Fruit fly (Drosophila melanogaster): ENCODE results near the gene NimC4.

The NimC4 gene

dm6 chr2L:14024051-14024745 lies 23.2 kb upstream of the NimC4 start (continued):
- TF ChIP-seq CG32532 (GFP tag; IDR thresholded peaks at IDR 0.05) (peak; percentile 88), lmd (GFP tag; IDR thresholded peaks at IDR 0.05) (peak; percentile 89), tll (GFP tag; optimal IDR thresholded peaks at IDR 0.05) (peak in 1 of 2 experiments; percentile 89), Six4 (GFP tag; optimal IDR thresholded peaks at IDR 0.05) (peak; percentile 99), CG33213 (GFP tag; optimal IDR thresholded peaks at IDR 0.05) (peak; percentile 100), gsb (GFP tag; IDR thresholded peaks at IDR 0.05) (peak; percentile 98), CG11247 (GFP tag; IDR thresholded peaks at IDR 0.05) (peak; percentile 99), seq (GFP tag; IDR thresholded peaks at IDR 0.05) (peak; percentile 99), Spps (tag; optimal IDR thresholded peaks at IDR 0.05) (peak; percentile 99), sug (tag; optimal IDR thresholded peaks at IDR 0.05) (peak; percentile 97), CG12744 (GFP tag; optimal IDR thresholded peaks at IDR 0.05) (peak; percentile 99), CG31441 (GFP tag; IDR thresholded peaks at IDR 0.05) (peak; percentile 96), CG11085 (GFP tag; IDR thresholded peaks at IDR 0.05) (peak; percentile 97), CG7928 (GFP tag; optimal IDR thresholded peaks at IDR 0.05) (peak; percentile 85), zfh1 (GFP tag; IDR thresholded peaks at IDR 0.05) (peak; percentile 99), gsb-n (tag; optimal IDR thresholded peaks at IDR 0.05) (peak; percentile 100), sc (optimal IDR thresholded peaks at IDR 0.05) (no peak), sc (GFP tag; optimal IDR thresholded peaks at IDR 0.05) (peak; percentile 100), CG11723 (GFP tag; optimal IDR thresholded peaks at IDR 0.05) (peak; percentile 100), HmgZ (tag; optimal IDR thresholded peaks at IDR 0.05) (peak; percentile 100), CG12236 (GFP tag; optimal IDR thresholded peaks at IDR 0.05) (peak; percentile 100), CTCF (GFP tag; optimal IDR thresholded peaks at IDR 0.05) (peak; percentile 80), crp (GFP tag; optimal IDR thresholded peaks at IDR 0.05) (peak; percentile 17 to 80), CG12219 (GFP tag; optimal IDR thresholded peaks at IDR 0.05) (peak; percentile 99), CG11504 (tag; optimal IDR thresholded peaks at IDR 0.05) (peak; percentile 96), ap (GFP tag; IDR thresholded peaks at IDR 0.05) (peak; percentile 98), lilli (GFP tag; optimal IDR thresholded peaks at IDR 0.05) (peak; percentile 91), crc (GFP tag; optimal IDR thresholded peaks at IDR 0.05) (peak; percentile 99), tap (tag; optimal IDR thresholded peaks at IDR 0.05) (peak; percentile 99), CG4730 (GFP tag; IDR thresholded peaks at IDR 0.05) (peak; percentile 96), Dfd (GFP tag; optimal IDR thresholded peaks at IDR 0.05) (no peak), Blimp-1 (GFP tag; optimal IDR thresholded peaks at IDR 0.05) (peak; percentile 99), CG30403 (GFP tag; optimal IDR thresholded peaks at IDR 0.05) (peak; percentile 92), CG8281 (tag; optimal IDR thresholded peaks at IDR 0.05) (peak; percentile 96), pan (optimal IDR thresholded peaks at IDR 0.05) (no peak), pan (GFP tag; optimal IDR thresholded peaks at IDR 0.05 in 1 of 2, IDR thresholded peaks at IDR 0.05 in 1 of 2) (peak in 1 of 2 experiments; percentile 98), CG14014 (GFP tag; IDR thresholded peaks at IDR 0.05) (peak; percentile 99), luna (GFP tag; optimal IDR thresholded peaks at IDR 0.05) (peak; percentile 97), peb (GFP tag; IDR thresholded peaks at IDR 0.05) (peak; percentile 97), HLH3B (GFP tag; IDR thresholded peaks at IDR 0.05) (peak; percentile 99), B-H1 (GFP tag; IDR thresholded peaks at IDR 0.05) (peak; percentile 98), CG1602 (GFP tag; optimal IDR thresholded peaks at IDR 0.05) (peak; percentile 99), ara (GFP tag; IDR thresholded peaks at IDR 0.05) (peak; percentile 100), cwo (GFP tag; optimal IDR thresholded peaks at IDR 0.05) (peak; percentile 97), CG7786 (GFP tag; optimal IDR thresholded peaks at IDR 0.05) (peak; percentile 98), mld (GFP tag; IDR thresholded peaks at IDR 0.05; ENCODE audit: partially characterized antibody) (peak; percentile 38; the same call in 1 of the 3 replicates), onecut (GFP tag; IDR thresholded peaks at IDR 0.05) (peak; percentile 98), Myb (GFP tag; optimal IDR thresholded peaks at IDR 0.05) (peak; percentile 91), Eip74EF (GFP tag; optimal IDR thresholded peaks at IDR 0.05) (peak in 1 of 2 experiments; percentile 99), NK7.1 (GFP tag; optimal IDR thresholded peaks at IDR 0.05) (peak; percentile 99), CG3838 (GFP tag; optimal IDR thresholded peaks at IDR 0.05) (peak; percentile 100)
